Fruit fly (Drosophila melanogaster) whole organism, embryonic: ENCODE results near the gene ATPsyngamma.

ENCODE experiments used
- B-H2 ChIP-seq: fragments of 200-800 bp; sonication (Bioruptor generic); optimal IDR thresholded peaks from 2 replicates; lab custom pipeline; 2018; ENCODE audit warnings: missing biosample characterization, mild to moderate bottlenecking, missing genetic modification characterization
- CG1603 ChIP-seq: fragments of 200-800 bp; sonication (Bioruptor generic); optimal IDR thresholded peaks from 2 replicates; lab custom pipeline; 2019; ENCODE audit warnings: missing biosample characterization, mild to moderate bottlenecking, missing genetic modification characterization, moderate library complexity
- Gug ChIP-seq: fragments of 200-800 bp; sonication (Bioruptor generic); IDR thresholded peaks from 4 replicates; pipeline ENCODE4 v1.3.6; 2022; ENCODE audit warnings: missing biosample characterization, missing genetic modification characterization
- pan ChIP-seq, 4 experiments: fragments of >200 bp in 3 of 4; fragments of 200-800 bp in 1 of 4; sonication (Bioruptor generic) in 1 of 4; optimal IDR thresholded peaks in 3 of 4; IDR thresholded peaks in 1 of 4; 2 replicates each; pipeline versions ENCODE4 v1.3.6 to Lab custom; 2017 to 2022; ENCODE audit warnings: missing biosample characterization in 2 of 4, missing genetic modification characterization in 2 of 4, mixed read lengths in 1 of 4
- prd ChIP-seq, 3 experiments: fragments of >200 bp in 2 of 3; fragments of 200-800 bp in 1 of 3; sonication (Bioruptor generic) in 1 of 3; optimal IDR thresholded peaks in 2 of 3; IDR thresholded peaks in 1 of 3; 2 replicates in 2 of 3; 3 replicates in 1 of 3; pipeline versions ENCODE4 v1.3.6 to Lab custom; 2017 to 2022; ENCODE audit warnings: missing biosample characterization in 1 of 3, missing genetic modification characterization in 1 of 3

DNA sequence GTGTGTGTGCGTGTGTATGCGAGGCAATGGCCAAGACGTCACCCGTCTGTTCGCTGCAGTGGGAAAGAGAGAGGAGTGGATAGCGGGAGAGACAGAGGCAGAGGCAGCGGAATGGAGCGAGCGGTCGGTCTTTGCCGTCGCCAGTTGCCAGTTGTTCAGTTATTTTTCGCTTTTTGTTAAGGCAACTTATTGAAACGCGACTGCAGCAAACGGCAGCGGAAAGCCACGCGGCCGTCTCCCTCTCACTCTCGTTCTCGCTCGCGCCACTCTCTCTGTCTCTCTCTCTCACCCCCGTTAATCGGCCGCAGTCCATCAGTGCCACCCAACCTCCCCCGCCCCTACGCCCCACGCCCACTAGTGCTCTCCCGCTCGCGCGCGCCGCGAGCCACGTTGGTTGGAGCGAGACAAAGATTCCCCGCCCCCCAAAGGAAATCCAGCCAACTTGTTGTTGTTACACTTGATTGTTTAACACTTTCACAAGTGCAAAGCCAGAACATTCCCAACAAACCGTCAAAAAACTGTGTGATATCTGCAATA, 23.9 kb upstream of the ATPsyngamma start:
- peak; percentile 11 for TF ChIP-seq B-H2 (GFP tag; lab: Kevin White, UChicago)
- TF ChIP-seq prd (optimal IDR thresholded peaks at IDR 0.05; lab: Kevin White, UChicago), result no peak
- no peak for TF ChIP-seq prd (GFP tag; IDR thresholded peaks at IDR 0.05; lab: Robert Waterston, UW)
- peak; percentile 22 for TF ChIP-seq CG1603 (tag; lab: Kevin White, UChicago)
- no peak for TF ChIP-seq Gug (GFP tag; lab: Robert Waterston, UW)
- TF ChIP-seq pan (optimal IDR thresholded peaks at IDR 0.05; lab: Kevin White, UChicago), result no peak
- peak in 1 of 2 experiments; percentile 45 for TF ChIP-seq pan (GFP tag; optimal IDR thresholded peaks at IDR 0.05 in 1 of 2, IDR thresholded peaks at IDR 0.05 in 1 of 2)
